Fruit fly (Drosophila melanogaster): ENCODE measurements around the gene CG32453.

- TF ChIP-seq EcR (GFP tag; optimal IDR thresholded peaks at IDR 0.05) = no peak
- no peak for TF ChIP-seq CG8301 (tag; optimal IDR thresholded peaks at IDR 0.05)
- no peak for TF ChIP-seq gl (tag; optimal IDR thresholded peaks at IDR 0.05)
- no peak for TF ChIP-seq Ets98B (GFP tag; IDR thresholded peaks at IDR 0.05)
- no peak for TF ChIP-seq Snoo (tag; optimal IDR thresholded peaks at IDR 0.05)
- no peak for TF ChIP-seq CG9948 (tag; optimal IDR thresholded peaks at IDR 0.05)
- no peak for TF ChIP-seq CG14655 (GFP tag; optimal IDR thresholded peaks at IDR 0.05)
- no peak for TF ChIP-seq CG12605 (GFP tag; IDR thresholded peaks at IDR 0.05)
- TF ChIP-seq CG4496 (GFP tag; IDR thresholded peaks at IDR 0.05) = no peak
- TF ChIP-seq Pif1B (GFP tag; optimal IDR thresholded peaks at IDR 0.05) = no peak
- TF ChIP-seq D1 (tag; optimal IDR thresholded peaks at IDR 0.05) = no peak
- no peak for TF ChIP-seq CG32121 (GFP tag; IDR thresholded peaks at IDR 0.05)
- no peak for TF ChIP-seq CG15710 (tag; optimal IDR thresholded peaks at IDR 0.05)
- no peak for TF ChIP-seq CG8159 (tag; optimal IDR thresholded peaks at IDR 0.05)
Observed at dm6 chr3L:22652425-22652824, 44.6 kb upstream of the CG32453 start, which contains the start of gene CG33772.
